Worm (Caenorhabditis elegans): Measurements from ENCODE around the gene exos-8.

exos-8 gene

DNA sequence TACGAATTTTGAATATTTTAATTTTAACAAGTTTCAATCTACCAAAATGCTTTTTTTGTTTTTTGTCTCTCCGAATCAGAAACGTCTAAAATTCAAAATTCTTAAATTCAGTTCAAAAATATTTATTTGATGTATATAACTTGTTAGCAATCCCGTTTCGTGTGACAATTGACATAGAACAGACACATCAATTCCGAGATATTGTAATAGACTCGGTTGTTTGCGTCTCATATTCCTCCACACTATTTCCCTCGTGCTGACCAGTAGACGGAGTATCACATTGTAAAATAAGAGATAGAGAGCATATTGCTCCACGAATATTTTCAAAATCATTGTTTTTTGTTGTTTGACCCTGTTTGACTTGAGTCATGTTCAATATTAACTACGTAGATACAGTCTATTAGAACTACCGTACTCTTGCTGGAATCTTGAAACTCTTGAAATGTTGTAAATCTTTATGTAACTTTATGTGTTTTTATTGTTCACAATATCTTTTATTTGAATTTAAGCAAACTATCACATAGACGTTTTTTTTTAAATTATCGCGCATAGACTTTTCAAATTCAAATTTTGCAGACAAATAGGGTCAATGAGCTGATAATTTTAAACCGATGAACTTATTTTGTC is 47.3 kb downstream of the exos-8 start, which contains the start of gene T13C2.3:
Gene T13C2.3, plus strand, starts transcription at position 577 of the 627 bp plus-strand sequence.
- TF ChIP-seq skn-1 (tag; optimal IDR thresholded peaks at IDR 0.05): no peak
- TF ChIP-seq ceh-9 (tag; optimal IDR thresholded peaks at IDR 0.05): no peak
- TF ChIP-seq elt-3 (tag; optimal IDR thresholded peaks at IDR 0.05): no peak
- TF ChIP-seq unc-62 (GFP tag; optimal IDR thresholded peaks at IDR 0.05): no peak
- no peak for TF ChIP-seq lin-39 (tag; optimal IDR thresholded peaks at IDR 0.05)
- no peak for TF ChIP-seq ceh-82 (tag; optimal IDR thresholded peaks at IDR 0.05)
- no peak for TF ChIP-seq elt-1 (tag; optimal IDR thresholded peaks at IDR 0.05)
- no peak for TF ChIP-seq ztf-11 (tag; optimal IDR thresholded peaks at IDR 0.05)
- TF ChIP-seq lin-15B (tag; optimal IDR thresholded peaks at IDR 0.05): no peak
- TF ChIP-seq nhr-237 (tag; optimal IDR thresholded peaks at IDR 0.05): no peak
- no peak for TF ChIP-seq pqm-1 (tag; optimal IDR thresholded peaks at IDR 0.05)
- no peak for TF ChIP-seq elt-2 (tag; optimal IDR thresholded peaks at IDR 0.05)
- TF ChIP-seq fkh-10 (GFP tag; optimal IDR thresholded peaks at IDR 0.05): no peak
- TF ChIP-seq tbx-2 (tag; optimal IDR thresholded peaks at IDR 0.05): no peak
- no peak for TF ChIP-seq R02D3.7 (tag; optimal IDR thresholded peaks at IDR 0.05)
- TF ChIP-seq nhr-12 (tag; optimal IDR thresholded peaks at IDR 0.05): no peak
- TF ChIP-seq unc-39 (tag; optimal IDR thresholded peaks at IDR 0.05): no peak
- TF ChIP-seq hmg-11 (tag; optimal IDR thresholded peaks at IDR 0.05): no peak
- TF ChIP-seq nhr-76 (tag; optimal IDR thresholded peaks at IDR 0.05): no peak
- no peak for TF ChIP-seq fos-1 (tag; optimal IDR thresholded peaks at IDR 0.05)

ce11 chrII:6791891-6792290 is 50.4 kb downstream of the exos-8 start, which contains the start of gene T13C2.2:
T13C2.2 (plus strand) TSS chrII:6792191.
- TF ChIP-seq fkh-2 (tag; optimal IDR thresholded peaks at IDR 0.05) (no peak), elt-2 (tag; optimal IDR thresholded peaks at IDR 0.05) (no peak), ceh-82 (tag; optimal IDR thresholded peaks at IDR 0.05) (no peak)
